Fruit fly (Drosophila melanogaster) whole organism, wandering third instar larva: ENCODE measurements around the gene CG13127.

ENCODE experiments used
- Abd-B ChIP-seq: fragments of >200 bp; optimal IDR thresholded peaks from 2 replicates; lab custom pipeline; 2017; ENCODE audit warnings: missing biosample characterization, missing genetic modification characterization
- CG32264 ChIP-seq: fragments of 200-800 bp; sonication (Bioruptor generic); optimal IDR thresholded peaks from 2 replicates; lab custom pipeline; 2016; ENCODE audit warnings: missing biosample characterization, missing genetic modification characterization
- CG9705 ChIP-seq: fragments of 200-800 bp; sonication (Bioruptor generic); optimal IDR thresholded peaks from 2 replicates; lab custom pipeline; 2018; ENCODE audit warnings: missing biosample characterization, mild to moderate bottlenecking, missing genetic modification characterization
- CrebA ChIP-seq: fragments of 200-800 bp; sonication (Bioruptor generic); optimal IDR thresholded peaks from 2 replicates; lab custom pipeline; 2016; ENCODE audit warnings: missing biosample characterization, mild to moderate bottlenecking, missing genetic modification characterization, borderline replicate concordance
- Dfd ChIP-seq: fragments of >200 bp; optimal IDR thresholded peaks from 2 replicates; lab custom pipeline; 2017; ENCODE audit warnings: missing biosample characterization, missing genetic modification characterization
- Dif ChIP-seq: fragments of 200-275, 200-300 bp; sonication (Bioruptor generic); optimal IDR thresholded peaks from 2 replicates; lab custom pipeline; 2018; ENCODE audit warnings: missing biosample characterization, missing genetic modification characterization; ENCODE audit not compliant: partially characterized antibody
- GATAd ChIP-seq: sonication (Bioruptor generic); optimal IDR thresholded peaks from 2 replicates; lab custom pipeline; 2016; ENCODE audit warnings: missing biosample characterization, missing genetic modification characterization
- HLH106 ChIP-seq: fragments of 200-800 bp; optimal IDR thresholded peaks from 3 replicates; lab custom pipeline; 2019; ENCODE audit warnings: missing biosample characterization, mild to moderate bottlenecking, missing genetic modification characterization, moderate library complexity
- Hnf4 ChIP-seq: fragments of 200-800 bp; sonication (Bioruptor generic); optimal IDR thresholded peaks from 2 replicates; lab custom pipeline; 2016; ENCODE audit warnings: missing biosample characterization, mild to moderate bottlenecking, missing genetic modification characterization
- Jra ChIP-seq: sonication (Bioruptor generic); optimal IDR thresholded peaks from 2 replicates; lab custom pipeline; 2016; ENCODE audit warnings: missing biosample characterization, missing genetic modification characterization
- Mio ChIP-seq: sonication (Bioruptor generic); optimal IDR thresholded peaks from 2 replicates; lab custom pipeline; 2016; ENCODE audit warnings: missing biosample characterization, missing genetic modification characterization
- Myc ChIP-seq: fragments of >200 bp; optimal IDR thresholded peaks from 2 replicates; lab custom pipeline; 2017
- N ChIP-seq: fragments of >200 bp; optimal IDR thresholded peaks from 2 replicates; lab custom pipeline; 2018; ENCODE audit warnings: missing biosample characterization, missing external identifiers, missing genetic modification characterization
- OdsH ChIP-seq: fragments of 200-800 bp; sonication (Bioruptor generic); optimal IDR thresholded peaks from 2 replicates; lab custom pipeline; 2016; ENCODE audit warnings: missing biosample characterization, mild to moderate bottlenecking, missing genetic modification characterization
- Rel ChIP-seq, 2 experiments: fragments of 200-800 bp; sonication (Bioruptor generic) in 1 of 2; optimal IDR thresholded peaks; 2 replicates in 1 of 2; 3 replicates in 1 of 2; lab custom pipeline; 2016 to 2019; ENCODE audit warnings: mild to moderate bottlenecking in 2 of 2, missing biosample characterization in 2 of 2, missing genetic modification characterization in 2 of 2, moderate library complexity in 1 of 2
- Vsx2 ChIP-seq: fragments of 200-300, 225-300 bp; sonication (Bioruptor generic); optimal IDR thresholded peaks from 2 replicates; lab custom pipeline; 2018; ENCODE audit warnings: missing biosample characterization, missing genetic modification characterization; ENCODE audit not compliant: partially characterized antibody
- br ChIP-seq: fragments of 200-800 bp; sonication (Bioruptor generic); optimal IDR thresholded peaks from 2 replicates; lab custom pipeline; 2016; ENCODE audit warnings: missing biosample characterization, missing genetic modification characterization
- dl ChIP-seq, 2 experiments: fragments of 175-275, 200-275 bp in 1 of 2; fragments of 200-275 bp in 1 of 2; sonication (Bioruptor generic); optimal IDR thresholded peaks; lab custom pipeline; 2018; ENCODE audit warnings: mild to moderate bottlenecking in 2 of 2, missing biosample characterization in 2 of 2, missing genetic modification characterization in 2 of 2, moderate library complexity in 2 of 2; ENCODE audit not compliant: partially characterized antibody in 2 of 2, insufficient read depth in 1 of 2
- dmrt93B ChIP-seq: fragments of 200-800 bp; sonication (Bioruptor generic); optimal IDR thresholded peaks from 2 replicates; lab custom pipeline; 2018; ENCODE audit warnings: missing biosample characterization, mild to moderate bottlenecking, missing genetic modification characterization
- dsf ChIP-seq: sonication (Bioruptor generic); optimal IDR thresholded peaks from 2 replicates; lab custom pipeline; 2016; ENCODE audit warnings: missing biosample characterization, missing genetic modification characterization, borderline replicate concordance
- ey ChIP-seq: fragments of 200-800 bp; sonication (Bioruptor generic); optimal IDR thresholded peaks from 2 replicates; lab custom pipeline; 2016; ENCODE audit warnings: missing biosample characterization, missing genetic modification characterization
- foxo ChIP-seq, 2 experiments: fragments of 200-800 bp; sonication (Bioruptor generic); optimal IDR thresholded peaks; 2 replicates in 1 of 2; 3 replicates in 1 of 2; lab custom pipeline; 2016 to 2017; ENCODE audit warnings: missing biosample characterization in 2 of 2, missing genetic modification characterization in 2 of 2
- fru ChIP-seq: fragments of 200-800 bp; sonication (Bioruptor generic); optimal IDR thresholded peaks from 3 replicates; lab custom pipeline; 2016; ENCODE audit warnings: missing biosample characterization, mild to moderate bottlenecking, missing genetic modification characterization
- h ChIP-seq: fragments of 200-800 bp; sonication (Bioruptor generic); optimal IDR thresholded peaks from 3 replicates; lab custom pipeline; 2016; ENCODE audit warnings: missing biosample characterization, mild to moderate bottlenecking, missing genetic modification characterization
- jim ChIP-seq: fragments of 175-275, 200-325 bp; sonication (Bioruptor generic); optimal IDR thresholded peaks from 2 replicates; lab custom pipeline; 2016; ENCODE audit warnings: missing biosample characterization, mild to moderate bottlenecking, missing genetic modification characterization
- lola ChIP-seq: fragments of >200 bp; optimal IDR thresholded peaks from 2 replicates; lab custom pipeline; 2017; ENCODE audit warnings: missing biosample characterization, missing genetic modification characterization
- pan ChIP-seq: fragments of >200 bp; optimal IDR thresholded peaks from 2 replicates; lab custom pipeline; 2017
- rgr ChIP-seq: fragments of 200-800 bp; sonication (Bioruptor generic); optimal IDR thresholded peaks from 3 replicates; lab custom pipeline; 2016; ENCODE audit warnings: missing biosample characterization, mild to moderate bottlenecking, missing genetic modification characterization
- sv ChIP-seq: fragments of 200-800 bp; sonication (Bioruptor generic); optimal IDR thresholded peaks from 3 replicates; lab custom pipeline; 2016; ENCODE audit warnings: missing biosample characterization, missing genetic modification characterization
- tai ChIP-seq: sonication (Bioruptor generic); optimal IDR thresholded peaks from 2 replicates; lab custom pipeline; 2016; ENCODE audit warnings: missing biosample characterization, missing genetic modification characterization
- usp ChIP-seq: fragments of >200 bp; optimal IDR thresholded peaks from 2 replicates; lab custom pipeline; 2017; ENCODE audit warnings: missing biosample characterization, missing genetic modification characterization
- woc ChIP-seq: sonication (Bioruptor generic); optimal IDR thresholded peaks from 2 replicates; lab custom pipeline; 2016; ENCODE audit warnings: missing biosample characterization, mild to moderate bottlenecking, missing genetic modification characterization

Gene CG13127

dm6 chr2L:10017363-10017762 lies 9.1 kb upstream of the CG13127 start, which contains the start of gene CG13131:
Gene CG13131, minus strand, starts transcription at chr2L:10017463.
- TF ChIP-seq Jra (GFP tag; lab: Kevin White, UChicago) (no peak), rgr (GFP tag; lab: Kevin White, UChicago) (no peak), Mio (GFP tag; lab: Kevin White, UChicago) (no peak), foxo (GFP tag; optimal IDR thresholded peaks at IDR 0.05; lab: Kevin White, UChicago) (no peak), Dfd (GFP tag; lab: Kevin White, UChicago) (no peak), CrebA (GFP tag; lab: Kevin White, UChicago) (no peak), sv (GFP tag; lab: Kevin White, UChicago) (no peak), usp (GFP tag; lab: Kevin White, UChicago) (no peak), CG9705 (no peak), jim (GFP tag; lab: Kevin White, UChicago) (no peak), Abd-B (no peak)

- TF ChIP-seq pan = no peak
- TF ChIP-seq Dif (GFP tag; lab: Kevin White, UChicago) = peak; percentile 52
- TF ChIP-seq N (GFP tag; lab: Kevin White, UChicago) = no peak
- TF ChIP-seq Abd-B = no peak
- no peak for TF ChIP-seq dsf
- no peak for TF ChIP-seq foxo (GFP tag; optimal IDR thresholded peaks at IDR 0.05; lab: Kevin White, UChicago)
- TF ChIP-seq dl (GFP tag; optimal IDR thresholded peaks at IDR 0.05; lab: Kevin White, UChicago; ENCODE audit: insufficient read depth in 1 of 2, partially characterized antibody in 2 of 2) = no peak
- no peak for TF ChIP-seq Dfd (GFP tag; lab: Kevin White, UChicago)
- peak; percentile 68 for TF ChIP-seq Vsx2 (GFP tag; lab: Kevin White, UChicago)
- TF ChIP-seq br = no peak
- TF ChIP-seq, all 38 proteins: peak for 2
Observed at dm6 chr2L:10032415-10032814, 5.9 kb downstream of the CG13127 start, which contains the start of gene obst-B. Gene obst-B, plus strand, starts transcription at chr2L:10032690.

dm6 chr2L:10033410-10033809 lies 6.9 kb downstream of the CG13127 start:
- TF ChIP-seq Rel (GFP tag; optimal IDR thresholded peaks at IDR 0.05; lab: Kevin White, UChicago) (no peak), Rel (tag; optimal IDR thresholded peaks at IDR 0.05; lab: Kevin White, UChicago) (no peak), h (no peak), dsf (no peak), Vsx2 (GFP tag; lab: Kevin White, UChicago) (no peak), Jra (GFP tag; lab: Kevin White, UChicago) (no peak), dmrt93B (GFP tag; lab: Kevin White, UChicago) (no peak), CG32264 (GFP tag; lab: Kevin White, UChicago) (no peak), CG9705 (no peak), sv (GFP tag; lab: Kevin White, UChicago) (no peak), jim (GFP tag; lab: Kevin White, UChicago) (no peak), usp (GFP tag; lab: Kevin White, UChicago) (no peak), Dfd (GFP tag; lab: Kevin White, UChicago) (no peak), fru (GFP tag; lab: Kevin White, UChicago) (no peak), GATAd (GFP tag; lab: Kevin White, UChicago) (no peak), Myc (lab: Kevin White, UChicago) (no peak), woc (GFP tag; lab: Kevin White, UChicago) (no peak), foxo (GFP tag; optimal IDR thresholded peaks at IDR 0.05; lab: Kevin White, UChicago) (no peak), pan (no peak), ey (GFP tag; lab: Kevin White, UChicago) (no peak)

dm6 chr2L:10035786-10036364 lies 9.4 kb downstream of the CG13127 start:
- no peak for TF ChIP-seq Vsx2 (GFP tag; lab: Kevin White, UChicago)
- TF ChIP-seq woc (GFP tag; lab: Kevin White, UChicago) = no peak
- no peak for TF ChIP-seq br
- no peak for TF ChIP-seq lola

- TF ChIP-seq Dfd (GFP tag; lab: Kevin White, UChicago) (no peak), OdsH (GFP tag; lab: Kevin White, UChicago) (no peak), Vsx2 (GFP tag; lab: Kevin White, UChicago) (no peak), Abd-B (no peak), HLH106 (no peak), woc (GFP tag; lab: Kevin White, UChicago) (no peak), h (no peak), usp (GFP tag; lab: Kevin White, UChicago) (no peak), tai (no peak), Hnf4 (GFP tag; lab: Kevin White, UChicago) (no peak), dmrt93B (GFP tag; lab: Kevin White, UChicago) (no peak)
Observed at dm6 chr2L:10049280-10049679, 22.8 kb downstream of the CG13127 start, which contains the start of gene CG33301. Gene CG33301, plus strand, starts transcription at chr2L:10049580.
